Worm (Caenorhabditis elegans) whole organism, young adult: ENCODE data around the gene F31E9.3.

Experiments
- dpff-1 ChIP-seq: sonication (generic microtip); optimal IDR thresholded peaks from 2 replicates; lab custom pipeline; 2017; ENCODE audit warnings: mild to moderate bottlenecking, missing genetic modification characterization, missing compliant biosample characterization
- fkh-3 ChIP-seq: sonication (generic microtip); optimal IDR thresholded peaks from 2 replicates; lab custom pipeline; 2016; ENCODE audit warnings: mild to moderate bottlenecking, missing genetic modification characterization, missing compliant biosample characterization
- him-1 ChIP-seq: sonication (generic microtip); optimal IDR thresholded peaks from 2 replicates; lab custom pipeline; 2016; ENCODE audit warnings: missing genotype, missing genetic modification reagents, missing genetic modification characterization, missing compliant biosample characterization
- hlh-12 ChIP-seq: sonication (generic microtip); optimal IDR thresholded peaks from 2 replicates; lab custom pipeline; 2016; ENCODE audit warnings: missing genetic modification characterization, missing compliant biosample characterization
- lin-26 ChIP-seq: fragments of 200-800 bp; sonication (Bioruptor generic); IDR thresholded peaks from 2 replicates; pipeline ENCODE4 v1.3.6; 2022; ENCODE audit warnings: missing genetic modification reagents, missing genetic modification characterization, missing compliant biosample characterization
- lin-35 ChIP-seq, 3 experiments: fragments of 150-350 bp in 2 of 3; sonication (generic microtip) in 1 of 3; optimal IDR thresholded peaks; 2 replicates each; lab custom pipeline; 2014 to 2018; ENCODE audit warnings: missing biosample characterization in 3 of 3, missing genetic modification characterization in 3 of 3, missing genetic modification reagents in 3 of 3
- madf-10 ChIP-seq: sonication (generic microtip); optimal IDR thresholded peaks from 2 replicates; lab custom pipeline; 2016; ENCODE audit warnings: mild to moderate bottlenecking, missing genetic modification characterization, missing compliant biosample characterization
- nfya-2 ChIP-seq: fragments of 200-800 bp; sonication (Bioruptor generic); IDR thresholded peaks from 2 replicates; pipeline ENCODE4 v1.3.6; 2022; ENCODE audit warnings: missing genetic modification reagents, missing genetic modification characterization, missing compliant biosample characterization
- pha-4 ChIP-seq: fragments of 150-350 bp; sonication (generic microtip); optimal IDR thresholded peaks from 2 replicates; lab custom pipeline; 2014; ENCODE audit warnings: missing biosample characterization, missing genetic modification reagents, missing genetic modification characterization
- snpc-4 ChIP-seq, 5 experiments: fragments of 150-350 bp in 1 of 5; sonication (generic microtip) in 4 of 5; optimal IDR thresholded peaks; 2 replicates each; lab custom pipeline; 2014 to 2018; ENCODE audit warnings: missing genetic modification characterization in 5 of 5, missing biosample characterization in 3 of 5, antibody characterized with exemption in 2 of 5, mild to moderate bottlenecking in 2 of 5, missing compliant biosample characterization in 2 of 5, missing genotype in 2 of 5, moderate library complexity in 2 of 5, missing genetic modification reagents in 1 of 5
- unc-130 ChIP-seq: sonication (generic microtip); optimal IDR thresholded peaks from 2 replicates; lab custom pipeline; 2016; ENCODE audit warnings: missing genetic modification reagents, missing genetic modification characterization, missing compliant biosample characterization
- ztf-22 ChIP-seq: fragments of 200-800 bp; sonication (Bioruptor generic); optimal IDR thresholded peaks from 2 replicates; lab custom pipeline; 2018; ENCODE audit warnings: mild to moderate bottlenecking, missing genetic modification characterization, moderate library complexity, missing compliant biosample characterization
- ztf-6 ChIP-seq: fragments of 200-800 bp; sonication (Bioruptor generic); IDR thresholded peaks from 2 replicates; pipeline ENCODE4 v1.3.6; 2022; ENCODE audit warnings: missing genetic modification reagents, missing genetic modification characterization, missing compliant biosample characterization

DNA sequence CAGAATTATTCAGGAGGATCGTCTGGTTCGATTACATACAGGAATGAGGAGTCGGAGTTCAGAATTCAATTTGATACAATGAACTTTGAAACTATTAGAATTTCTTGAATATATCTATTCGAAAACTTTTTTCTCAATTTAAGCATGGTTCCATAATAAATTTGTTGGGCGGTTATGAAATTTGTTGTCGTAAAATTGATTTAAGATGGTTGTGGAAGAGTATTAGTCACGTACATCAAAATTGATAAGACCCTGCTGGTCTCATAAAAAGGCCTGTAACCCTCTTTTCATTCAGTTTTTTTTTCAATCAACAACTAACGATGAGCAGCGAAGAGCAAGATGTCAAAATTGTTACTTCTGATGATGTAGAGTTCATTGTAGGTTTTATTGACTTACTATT lies 25.2 kb downstream of the F31E9.3 start, which contains the start of gene skr-5:
- TF ChIP-seq snpc-4 (GFP tag; optimal IDR thresholded peaks at IDR 0.05; lab: Kevin White, UChicago) = no peak
- TF ChIP-seq snpc-4 (tag; optimal IDR thresholded peaks at IDR 0.05; lab: Kevin White, UChicago) = no peak
- TF ChIP-seq ztf-6 (GFP tag; lab: Robert Waterston, UW) = no peak
- TF ChIP-seq lin-35 (GFP tag; optimal IDR thresholded peaks at IDR 0.05; lab: Kevin White, UChicago) = no peak
- TF ChIP-seq him-1 (tag; lab: Kevin White, UChicago) = no peak
- no peak for TF ChIP-seq ztf-22 (GFP tag; lab: Kevin White, UChicago)
- TF ChIP-seq dpff-1 (tag; lab: Kevin White, UChicago) = no peak
- TF ChIP-seq nfya-2 (GFP tag; lab: Robert Waterston, UW) = no peak
- TF ChIP-seq pha-4 (tag; lab: Kevin White, UChicago) = no peak
- no peak for TF ChIP-seq madf-10 (tag; lab: Kevin White, UChicago)
- no peak for TF ChIP-seq lin-26 (GFP tag; lab: Robert Waterston, UW)
- no peak for TF ChIP-seq unc-130 (GFP tag; lab: Kevin White, UChicago)
- TF ChIP-seq fkh-3 (tag; lab: Kevin White, UChicago) = no peak
- no peak for TF ChIP-seq hlh-12 (tag; lab: Kevin White, UChicago)
